Worm (Caenorhabditis elegans): ENCODE results near the gene ZK1290.15.

- TF ChIP-seq unc-62 (GFP tag; optimal IDR thresholded peaks at IDR 0.05 in 1 of 2) (no peak), unc-62 (tag; optimal IDR thresholded peaks at IDR 0.05) (no peak), daf-12 (tag; optimal IDR thresholded peaks at IDR 0.05) (no peak), nhr-28 (tag; optimal IDR thresholded peaks at IDR 0.05) (no peak), zfp-2 (tag; optimal IDR thresholded peaks at IDR 0.05) (no peak), mdl-1 (tag; optimal IDR thresholded peaks at IDR 0.05) (no peak), daf-8 (GFP tag; IDR thresholded peaks at IDR 0.05) (no peak), fkh-10 (GFP tag; optimal IDR thresholded peaks at IDR 0.05) (no peak), daf-19 (GFP tag; conservative IDR thresholded peaks at IDR 0.05) (no peak), lsy-2 (tag; optimal IDR thresholded peaks at IDR 0.05) (no peak), lir-3 (tag; optimal IDR thresholded peaks at IDR 0.05) (no peak), jun-1 (tag; optimal IDR thresholded peaks at IDR 0.05) (no peak)
Observed at ce11 chrII:7483009-7483408, 40.4 kb upstream of the ZK1290.15 start, which contains the start of gene cah-2.

Data from whole organism, L4 larva.